Fruit fly (Drosophila melanogaster) whole organism, embryonic: Measurements from ENCODE around the gene CG33124.

Experiments
- Atf-2 ChIP-seq: fragments of 200-800 bp; sonication (Bioruptor generic); optimal IDR thresholded peaks from 2 replicates; lab custom pipeline; 2016; ENCODE audit warnings: missing biosample characterization, missing genetic modification characterization
- BEAF-32 ChIP-seq: fragments of 200-800 bp; sonication (Bioruptor generic); optimal IDR thresholded peaks from 3 replicates; lab custom pipeline; 2017; ENCODE audit warnings: missing biosample characterization, missing genetic modification characterization, mild to moderate bottlenecking, moderate library complexity, missing genetic modification reagents
- BtbVII ChIP-seq: fragments of 200-800 bp; sonication (Bioruptor generic); optimal IDR thresholded peaks from 3 replicates; lab custom pipeline; 2017; ENCODE audit warnings: missing biosample characterization, mild to moderate bottlenecking, missing genetic modification characterization
- CG10267 ChIP-seq: fragments of 200-800 bp; sonication (Bioruptor generic); optimal IDR thresholded peaks from 2 replicates; lab custom pipeline; 2018; ENCODE audit warnings: missing biosample characterization, mild to moderate bottlenecking, missing genetic modification characterization, moderate library complexity
- CG12236 ChIP-seq: fragments of 200-800 bp; sonication (Bioruptor generic); optimal IDR thresholded peaks from 2 replicates; lab custom pipeline; 2016; ENCODE audit warnings: missing biosample characterization, missing genetic modification characterization
- CG13123 ChIP-seq: fragments of 200-800 bp; sonication (Bioruptor generic); optimal IDR thresholded peaks from 2 replicates; lab custom pipeline; 2016; ENCODE audit warnings: missing biosample characterization, missing genetic modification characterization
- CG13894 ChIP-seq: fragments of 200-800 bp; sonication (Bioruptor generic); optimal IDR thresholded peaks from 3 replicates; lab custom pipeline; 2018; ENCODE audit warnings: missing biosample characterization, mild to moderate bottlenecking, missing genetic modification characterization, moderate library complexity
- CG14014 ChIP-seq: fragments of 200-800 bp; sonication (Bioruptor generic); IDR thresholded peaks from 2 replicates; pipeline ENCODE4 v1.3.6; 2022; ENCODE audit warnings: missing biosample characterization, missing genetic modification characterization
- CG14050 ChIP-seq: fragments of 200-800 bp; sonication (Bioruptor generic); IDR thresholded peaks from 3 replicates; pipeline ENCODE4 v1.3.6; 2022; ENCODE audit warnings: missing biosample characterization, missing genetic modification characterization
- CG14441 ChIP-seq: fragments of 200-800 bp; sonication (Bioruptor generic); IDR thresholded peaks from 2 replicates; pipeline ENCODE4 v1.3.6; 2022; ENCODE audit warnings: missing biosample characterization, missing genetic modification characterization
- CG15696 ChIP-seq: fragments of 200-800 bp; sonication (Bioruptor generic); optimal IDR thresholded peaks from 2 replicates; lab custom pipeline; 2019; ENCODE audit warnings: missing biosample characterization, mild to moderate bottlenecking, missing genetic modification characterization, moderate library complexity
- CG2116 ChIP-seq: fragments of 200-800 bp; sonication (Bioruptor generic); optimal IDR thresholded peaks from 3 replicates; lab custom pipeline; 2018; ENCODE audit warnings: missing biosample characterization, mild to moderate bottlenecking, missing genetic modification characterization
- CG2712 ChIP-seq: fragments of 200-800 bp; optimal IDR thresholded peaks from 3 replicates; lab custom pipeline; 2019; ENCODE audit warnings: missing biosample characterization, mild to moderate bottlenecking, missing genetic modification characterization, moderate library complexity
- CG30020 ChIP-seq: fragments of 200-800 bp; optimal IDR thresholded peaks from 2 replicates; lab custom pipeline; 2019; ENCODE audit warnings: missing biosample characterization, mild to moderate bottlenecking, missing genetic modification characterization, moderate library complexity
- CG30431 ChIP-seq: fragments of 200-800 bp; sonication (Bioruptor generic); optimal IDR thresholded peaks from 2 replicates; lab custom pipeline; 2017; ENCODE audit warnings: missing biosample characterization, missing genetic modification characterization
- CG3065 ChIP-seq: fragments of 200-800 bp; sonication (Bioruptor generic); optimal IDR thresholded peaks from 2 replicates; lab custom pipeline; 2016; ENCODE audit warnings: missing biosample characterization, missing genetic modification characterization
- CG31441 ChIP-seq: fragments of 200-800 bp; sonication (Bioruptor generic); IDR thresholded peaks from 2 replicates; pipeline ENCODE4 v1.3.6; 2022; ENCODE audit warnings: missing biosample characterization, missing genetic modification characterization
- CG3281 ChIP-seq: fragments of 200-800 bp; sonication (Bioruptor generic); optimal IDR thresholded peaks from 3 replicates; lab custom pipeline; 2017; ENCODE audit warnings: missing biosample characterization, mild to moderate bottlenecking, missing genetic modification characterization
- CG6683 ChIP-seq: fragments of 200-800 bp; sonication (Bioruptor generic); optimal IDR thresholded peaks from 2 replicates; lab custom pipeline; 2017; ENCODE audit warnings: missing biosample characterization, mild to moderate bottlenecking, missing genetic modification characterization, missing genetic modification reagents
- CG7372 ChIP-seq: fragments of 200-800 bp; sonication (Bioruptor generic); IDR thresholded peaks from 2 replicates; pipeline ENCODE4 v1.3.6; 2022; ENCODE audit warnings: missing biosample characterization, missing genetic modification characterization
- CG7928 ChIP-seq: fragments of 200-800 bp; sonication (Bioruptor generic); optimal IDR thresholded peaks from 2 replicates; lab custom pipeline; 2017; ENCODE audit warnings: missing biosample characterization, mild to moderate bottlenecking, missing genetic modification characterization
- CG8478 ChIP-seq: fragments of >200 bp; optimal IDR thresholded peaks from 2 replicates; lab custom pipeline; 2018
- Ets65A ChIP-seq: fragments of 200-800 bp; sonication (Bioruptor generic); peaks from one replicate; lab custom pipeline; 2016; ENCODE audit warnings: missing biosample characterization, missing genetic modification characterization
- Fer3 ChIP-seq: fragments of 200-800 bp; sonication (Bioruptor generic); optimal IDR thresholded peaks from 2 replicates; lab custom pipeline; 2018; ENCODE audit warnings: missing biosample characterization, mild to moderate bottlenecking, missing genetic modification characterization, moderate library complexity
- H2.0 ChIP-seq: fragments of 200-800 bp; sonication (Bioruptor generic); IDR thresholded peaks from 2 replicates; pipeline ENCODE4 v1.3.6; 2022; ENCODE audit warnings: missing biosample characterization, missing genetic modification characterization
- HLH54F ChIP-seq: fragments of 200-800 bp; sonication (Bioruptor generic); optimal IDR thresholded peaks from 3 replicates; lab custom pipeline; 2016; ENCODE audit warnings: missing biosample characterization, missing genetic modification characterization
- HLHmδ ChIP-seq: fragments of 200-800 bp; sonication (Bioruptor generic); optimal IDR thresholded peaks from 2 replicates; lab custom pipeline; 2018; ENCODE audit warnings: missing biosample characterization, mild to moderate bottlenecking, missing genetic modification characterization, moderate library complexity
- HmgD ChIP-seq: fragments of 200-800 bp; sonication (Bioruptor generic); optimal IDR thresholded peaks from 3 replicates; lab custom pipeline; 2016; ENCODE audit warnings: missing biosample characterization, missing genetic modification characterization
- Hmr ChIP-seq: fragments of 200-800 bp; sonication (Bioruptor generic); optimal IDR thresholded peaks from 3 replicates; lab custom pipeline; 2017; ENCODE audit warnings: mild to moderate bottlenecking, missing biosample characterization, missing genetic modification reagents, missing genetic modification characterization
- Hr39 ChIP-seq: fragments of >200 bp; optimal IDR thresholded peaks from 2 replicates; lab custom pipeline; 2017
- NfI ChIP-seq: fragments of 200-800 bp; sonication (Bioruptor generic); optimal IDR thresholded peaks from 3 replicates; lab custom pipeline; 2018; ENCODE audit warnings: missing biosample characterization, mild to moderate bottlenecking, missing genetic modification characterization, moderate library complexity
- Vsx1 ChIP-seq: fragments of 200-800 bp; sonication (Bioruptor generic); optimal IDR thresholded peaks from 2 replicates; lab custom pipeline; 2017; ENCODE audit warnings: missing biosample characterization, mild to moderate bottlenecking, missing genetic modification characterization, missing genetic modification reagents
- Xrp1 ChIP-seq: fragments of 200-800 bp; sonication (Bioruptor generic); IDR thresholded peaks from 2 replicates; pipeline ENCODE4 v1.3.6; 2022; ENCODE audit warnings: missing biosample characterization, missing genetic modification characterization
- chm ChIP-seq: fragments of 200-800 bp; sonication (Bioruptor generic); IDR thresholded peaks from 2 replicates; pipeline ENCODE4 v1.3.6; 2022; ENCODE audit warnings: missing biosample characterization, missing genetic modification characterization
- disco-r ChIP-seq: fragments of 200-800 bp; sonication (Bioruptor generic); optimal IDR thresholded peaks from 2 replicates; lab custom pipeline; 2016; ENCODE audit warnings: missing biosample characterization, missing genetic modification characterization
- fd102C ChIP-seq: fragments of 200-800 bp; sonication (Bioruptor generic); optimal IDR thresholded peaks from 2 replicates; lab custom pipeline; 2018; ENCODE audit warnings: missing biosample characterization, mild to moderate bottlenecking, missing genetic modification characterization, moderate library complexity
- her ChIP-seq: fragments of 200-800 bp; sonication (Bioruptor generic); optimal IDR thresholded peaks from 2 replicates; lab custom pipeline; 2016; ENCODE audit warnings: missing biosample characterization, missing genetic modification characterization
- inv ChIP-seq: fragments of 200-800 bp; sonication (Bioruptor generic); IDR thresholded peaks from 2 replicates; pipeline ENCODE4 v1.3.6; 2022; ENCODE audit warnings: missing biosample characterization, missing genetic modification characterization; ENCODE audit not compliant: partially characterized antibody
- lilli ChIP-seq: fragments of 200-800 bp; sonication (Bioruptor generic); optimal IDR thresholded peaks from 3 replicates; lab custom pipeline; 2016; ENCODE audit warnings: missing biosample characterization, missing genetic modification characterization
- p53 ChIP-seq: fragments of 200-800 bp; sonication (Bioruptor generic); optimal IDR thresholded peaks from 2 replicates; lab custom pipeline; 2016; ENCODE audit warnings: missing biosample characterization, missing genetic modification characterization
- pho ChIP-seq: fragments of 200-800 bp; sonication (Bioruptor generic); optimal IDR thresholded peaks from 2 replicates; lab custom pipeline; 2016; ENCODE audit warnings: missing biosample characterization, missing genetic modification characterization
- phol ChIP-seq: fragments of 200-800 bp; sonication (Bioruptor generic); optimal IDR thresholded peaks from 3 replicates; lab custom pipeline; 2018; ENCODE audit warnings: missing biosample characterization, mild to moderate bottlenecking, missing genetic modification characterization, moderate library complexity
- pita ChIP-seq: fragments of 200-800 bp; sonication (Bioruptor generic); optimal IDR thresholded peaks from 2 replicates; lab custom pipeline; 2017; ENCODE audit warnings: missing biosample characterization, mild to moderate bottlenecking, missing genetic modification characterization
- sens-2 ChIP-seq: fragments of 200-800 bp; sonication (Bioruptor generic); IDR thresholded peaks from 2 replicates; pipeline ENCODE4 v1.3.6; 2022; ENCODE audit warnings: missing biosample characterization, missing genetic modification characterization
- sim ChIP-seq: fragments of 200-800 bp; sonication (Bioruptor generic); IDR thresholded peaks from 2 replicates; pipeline ENCODE4 v1.3.6; 2022; ENCODE audit warnings: missing biosample characterization, missing genetic modification characterization
- sisA ChIP-seq: fragments of 200-800 bp; sonication (Bioruptor generic); IDR thresholded peaks from 2 replicates; pipeline ENCODE4 v1.3.6; 2022; ENCODE audit warnings: missing biosample characterization, missing genetic modification characterization
- sr ChIP-seq: fragments of 200-800 bp; sonication (Bioruptor generic); IDR thresholded peaks from 3 replicates; pipeline ENCODE4 v1.3.6; 2022; ENCODE audit warnings: missing biosample characterization, missing genetic modification characterization
- sug ChIP-seq: fragments of 200-800 bp; optimal IDR thresholded peaks from 2 replicates; lab custom pipeline; 2019; ENCODE audit warnings: missing biosample characterization, mild to moderate bottlenecking, missing genetic modification characterization, moderate library complexity
- tna ChIP-seq: fragments of 200-800 bp; sonication (Bioruptor generic); IDR thresholded peaks from 2 replicates; pipeline ENCODE4 v1.3.6; 2022; ENCODE audit warnings: missing biosample characterization, missing genetic modification characterization; ENCODE audit not compliant: partially characterized antibody
- ttk ChIP-seq: fragments of 200-800 bp; sonication (Bioruptor generic); IDR thresholded peaks from 2 replicates; pipeline ENCODE4 v2.1.2; 2022; ENCODE audit warnings: missing biosample characterization, missing genetic modification characterization
- wdn ChIP-seq: fragments of 200-800 bp; sonication (Bioruptor generic); IDR thresholded peaks from 2 replicates; pipeline ENCODE4 v1.3.6; 2022; ENCODE audit warnings: missing biosample characterization, missing genetic modification characterization
- wek ChIP-seq: fragments of 200-800 bp; sonication (Bioruptor generic); optimal IDR thresholded peaks from 3 replicates; lab custom pipeline; 2018; ENCODE audit warnings: missing biosample characterization, mild to moderate bottlenecking, missing genetic modification characterization, moderate library complexity
- zfh1 ChIP-seq: fragments of 200-800 bp; sonication (Bioruptor generic); IDR thresholded peaks from 3 replicates; pipeline ENCODE4 v1.3.6; 2022; ENCODE audit warnings: missing biosample characterization, missing genetic modification characterization

The CG33124 gene

dm6 chr2L:2236722-2237121 is 27.8 kb upstream of the CG33124 start, which contains the start of gene Sec24CD (continued):
- TF ChIP-seq HLHmδ (GFP tag; lab: Kevin White, UChicago) = peak; percentile 56
- no peak for TF ChIP-seq Xrp1 (GFP tag; lab: Robert Waterston, UW)
- TF ChIP-seq sim = no peak
- peak; percentile 97 for TF ChIP-seq tna (GFP tag; lab: Robert Waterston, UW)
- peak; percentile 29; the same call in 1 of the 2 replicates for TF ChIP-seq CG14014 (GFP tag; lab: Robert Waterston, UW)
- no peak for TF ChIP-seq wdn (GFP tag; lab: Robert Waterston, UW)
- TF ChIP-seq sisA (GFP tag; lab: Robert Waterston, UW) = no peak
- no peak for TF ChIP-seq NfI (GFP tag; lab: Kevin White, UChicago)
- TF ChIP-seq lilli (GFP tag; lab: Kevin White, UChicago) = peak; percentile 35
- no peak for TF ChIP-seq sr (GFP tag; lab: Robert Waterston, UW)
- no peak for TF ChIP-seq CG30020 (tag; lab: Kevin White, UChicago)
- TF ChIP-seq CG30431 = no peak
- TF ChIP-seq H2.0 = no peak
- no peak for TF ChIP-seq Atf-2 (GFP tag; lab: Kevin White, UChicago)
- no peak for TF ChIP-seq ttk (GFP tag; lab: Robert Waterston, UW)
- no peak for TF ChIP-seq disco-r
- no peak for TF ChIP-seq sug
- no peak for TF ChIP-seq HmgD (GFP tag; lab: Kevin White, UChicago)
- no peak for TF ChIP-seq chm (GFP tag; lab: Robert Waterston, UW)
- no peak for TF ChIP-seq CG7928
- no peak for TF ChIP-seq wek (GFP tag; lab: Kevin White, UChicago)
- TF ChIP-seq Ets65A (GFP tag; lab: Kevin White, UChicago) = no peak
- TF ChIP-seq CG6683 (GFP tag; lab: Kevin White, UChicago) = no peak
- TF ChIP-seq fd102C (GFP tag; lab: Kevin White, UChicago) = no peak
- TF ChIP-seq her (GFP tag; lab: Kevin White, UChicago) = no peak
- TF ChIP-seq CG14441 (GFP tag; lab: Robert Waterston, UW) = no peak
- TF ChIP-seq phol (tag; lab: Kevin White, UChicago) = no peak
- TF ChIP-seq sens-2 (GFP tag; lab: Robert Waterston, UW) = no peak
- TF ChIP-seq CG12236 (GFP tag; lab: Kevin White, UChicago) = no peak
- no peak for TF ChIP-seq CG7372
- no peak for TF ChIP-seq zfh1 (GFP tag; lab: Robert Waterston, UW)
- no peak for TF ChIP-seq CG14050 (GFP tag; lab: Robert Waterston, UW)
- TF ChIP-seq CG13123 (GFP tag; lab: Kevin White, UChicago) = no peak
- TF ChIP-seq HLH54F (GFP tag; lab: Kevin White, UChicago) = no peak
- no peak for TF ChIP-seq CG31441
- no peak for TF ChIP-seq BtbVII
- no peak for TF ChIP-seq CG3065 (GFP tag; lab: Kevin White, UChicago)
- peak; percentile 61 for TF ChIP-seq BEAF-32 (GFP tag; lab: Kevin White, UChicago)
- TF ChIP-seq Hr39 = no peak
- no peak for TF ChIP-seq Hmr
- no peak for TF ChIP-seq Fer3
- TF ChIP-seq pita (GFP tag; lab: Kevin White, UChicago) = no peak
- no peak for TF ChIP-seq pho (GFP tag; lab: Kevin White, UChicago)
- peak; percentile 68 for TF ChIP-seq CG2116 (GFP tag; lab: Kevin White, UChicago)
- TF ChIP-seq CG10267 (tag; lab: Kevin White, UChicago) = peak; percentile 68
- no peak for TF ChIP-seq CG15696 (tag; lab: Kevin White, UChicago)
- TF ChIP-seq p53 (GFP tag; lab: Kevin White, UChicago) = no peak
- no peak for TF ChIP-seq Vsx1 (GFP tag; lab: Kevin White, UChicago)
- TF ChIP-seq CG13894 (tag; lab: Kevin White, UChicago) = no peak
- TF ChIP-seq CG3281 (GFP tag; lab: Kevin White, UChicago) = no peak
- TF ChIP-seq CG2712 (tag; lab: Kevin White, UChicago) = no peak
- TF ChIP-seq CG8478 (lab: Kevin White, UChicago) = no peak
- TF ChIP-seq inv (GFP tag; lab: Robert Waterston, UW) = peak; percentile 66
